Fruit fly (Drosophila melanogaster) Kc167 (cell line): ENCODE results near the gene CG14983.

Experiments
- Myc ChIP-seq: fragments of >200 bp; optimal IDR thresholded peaks from 2 replicates; lab custom pipeline; 2017; ENCODE audit warnings: missing external identifiers
- Sin3A ChIP-seq: fragments of >200 bp; optimal IDR thresholded peaks from 2 replicates; lab custom pipeline; 2018; ENCODE audit warnings: missing external identifiers
- h ChIP-seq: fragments of >200 bp; optimal IDR thresholded peaks from 3 replicates; lab custom pipeline; 2018; ENCODE audit warnings: missing external identifiers
- insv ChIP-seq: fragments of >200 bp; optimal IDR thresholded peaks from 3 replicates; lab custom pipeline; 2018; ENCODE audit warnings: missing external identifiers
- psq ChIP-seq: fragments of >200 bp; optimal IDR thresholded peaks from 2 replicates; lab custom pipeline; 2017; ENCODE audit warnings: missing external identifiers

dm6 chr3L:3925487-3925886 lies 23.6 kb downstream of the CG14983 start:
- TF ChIP-seq psq (lab: Kevin White, UChicago) (no peak), Sin3A (lab: Kevin White, UChicago) (no peak), Myc (lab: Kevin White, UChicago) (no peak), h (lab: Kevin White, UChicago) (no peak), insv (lab: Kevin White, UChicago) (no peak)
